Worm (Caenorhabditis elegans) whole organism, mixed stage, embryonic: ENCODE results near the gene unc-26.

Experiments used
- lin-13 ChIP-seq: fragments of 150-350 bp; optimal IDR thresholded peaks from 2 replicates; lab custom pipeline; 2014; ENCODE audit warnings: missing biosample characterization, missing genetic modification characterization
- mab-5 ChIP-seq: fragments of 150-350 bp; optimal IDR thresholded peaks from 2 replicates; lab custom pipeline; 2014; ENCODE audit warnings: missing biosample characterization, missing genetic modification characterization
- nhr-12 ChIP-seq: fragments of 150-350 bp; optimal IDR thresholded peaks from 2 replicates; lab custom pipeline; 2014; ENCODE audit warnings: missing biosample characterization, missing genetic modification characterization
- nhr-2 ChIP-seq: fragments of 150-350 bp; optimal IDR thresholded peaks from 2 replicates; lab custom pipeline; 2014; ENCODE audit warnings: missing biosample characterization, missing genetic modification characterization
- nhr-237 ChIP-seq: fragments of 150-350 bp; optimal IDR thresholded peaks from 2 replicates; lab custom pipeline; 2014; ENCODE audit warnings: missing biosample characterization, missing genetic modification characterization
- pha-4 ChIP-seq: fragments of 150-350 bp; optimal IDR thresholded peaks from 2 replicates; lab custom pipeline; 2018; ENCODE audit warnings: missing biosample characterization, missing genetic modification reagents, missing genetic modification characterization
- sptf-1 ChIP-seq: sonication (generic microtip); optimal IDR thresholded peaks from 2 replicates; lab custom pipeline; 2017; ENCODE audit warnings: mild to moderate bottlenecking, missing genetic modification characterization, moderate library complexity, missing compliant biosample characterization
- unc-39 ChIP-seq: fragments of 150-350 bp; optimal IDR thresholded peaks from 2 replicates; lab custom pipeline; 2014; ENCODE audit warnings: missing biosample characterization, missing genetic modification characterization
- unc-62 ChIP-seq: fragments of 150-350 bp; optimal IDR thresholded peaks from 2 replicates; lab custom pipeline; 2014; ENCODE audit warnings: missing biosample characterization, missing genetic modification reagents, missing genetic modification characterization
- zip-8 ChIP-seq: fragments of 150-350 bp; optimal IDR thresholded peaks from 2 replicates; lab custom pipeline; 2014; ENCODE audit warnings: missing biosample characterization, missing genetic modification characterization

- TF ChIP-seq zip-8 (no peak), pha-4 (no peak), nhr-12 (tag; lab: Kevin White, UChicago) (no peak), sptf-1 (peak; percentile 28), nhr-2 (tag; lab: Kevin White, UChicago) (no peak), lin-13 (tag; lab: Kevin White, UChicago) (no peak), mab-5 (tag; lab: Kevin White, UChicago) (no peak), unc-39 (tag; lab: Kevin White, UChicago) (no peak), nhr-237 (tag; lab: Kevin White, UChicago) (no peak), unc-62 (GFP tag; lab: Kevin White, UChicago) (no peak)
Measured at ce11 chrIV:13272494-13272893, at the start of gene unc-26.
